Worm (Caenorhabditis elegans): ENCODE data around the gene C28H8.2.

DNA sequence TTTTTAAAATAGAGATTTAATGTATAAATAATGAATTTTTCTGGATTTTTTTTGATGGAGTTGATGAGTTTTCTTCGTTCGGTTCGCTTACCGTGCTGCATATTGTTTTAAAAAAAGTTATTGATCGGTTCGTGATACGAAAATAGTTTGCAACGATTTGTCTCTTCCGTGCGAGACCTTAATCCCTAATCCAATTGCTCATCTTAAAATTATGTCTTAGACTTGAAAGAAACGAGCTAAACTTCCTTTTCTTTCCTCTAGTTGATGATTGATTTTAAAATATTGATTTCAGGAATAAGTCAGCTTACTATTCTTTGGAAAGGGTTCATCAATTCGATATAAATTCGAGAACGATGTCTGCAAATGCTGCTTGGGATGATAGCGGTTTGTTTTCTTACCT lies 11.7 kb upstream of the C28H8.2 start, which contains the start of gene C28H8.3:
- TF ChIP-seq ztf-11 (tag; optimal IDR thresholded peaks at IDR 0.05): no peak
- no peak for TF ChIP-seq pha-4 (tag; optimal IDR thresholded peaks at IDR 0.05)
- no peak for TF ChIP-seq nhr-76 (tag; optimal IDR thresholded peaks at IDR 0.05)
- TF ChIP-seq lin-15B (tag; optimal IDR thresholded peaks at IDR 0.05): no peak
- TF ChIP-seq elt-3 (tag; optimal IDR thresholded peaks at IDR 0.05): no peak
- TF ChIP-seq ceh-82 (tag; optimal IDR thresholded peaks at IDR 0.05): no peak
- TF ChIP-seq nhr-28 (tag; optimal IDR thresholded peaks at IDR 0.05): no peak
- no peak for TF ChIP-seq nhr-237 (tag; optimal IDR thresholded peaks at IDR 0.05)
- no peak for TF ChIP-seq nhr-11 (tag; optimal IDR thresholded peaks at IDR 0.05)
- TF ChIP-seq fos-1 (tag; optimal IDR thresholded peaks at IDR 0.05): no peak
- TF ChIP-seq daf-12 (tag; optimal IDR thresholded peaks at IDR 0.05): no peak
